Fruit fly (Drosophila melanogaster) whole organism: Measurements from ENCODE around the gene Drsl1.

Experiments used
- EcR ChIP-seq, 2 experiments: fragments of >200 bp; optimal IDR thresholded peaks; 2 replicates each; lab custom pipeline; 2017; ENCODE audit warnings: missing biosample characterization in 2 of 2, missing genetic modification characterization in 2 of 2, missing genetic modification reagents in 2 of 2
- pan ChIP-seq: fragments of >200 bp; optimal IDR thresholded peaks from 2 replicates; lab custom pipeline; 2017
- psq ChIP-seq: fragments of >200 bp; optimal IDR thresholded peaks from 2 replicates; lab custom pipeline; 2017

dm6 chr3L:3336368-3337164, 978 bp upstream of the Drsl1 start, which contains the start of the genes Drsl6 and kst:
- TF ChIP-seq pan (lab: Kevin White, UChicago) (no peak), psq (lab: Kevin White, UChicago) (no peak), EcR (GFP tag; optimal IDR thresholded peaks at IDR 0.05; lab: Kevin White, UChicago) (no peak)
